Fruit fly (Drosophila melanogaster) whole organism, pupa: Measurements from ENCODE around the gene CG11426.

Source experiments
- CG10348 ChIP-seq: fragments of 200-800 bp; sonication (Bioruptor generic); IDR thresholded peaks from 2 replicates; pipeline ENCODE4 v1.3.6; 2022; ENCODE audit warnings: missing biosample characterization, missing genetic modification characterization
- CG12605 ChIP-seq: fragments of 200-800 bp; sonication (Bioruptor generic); IDR thresholded peaks from 2 replicates; pipeline ENCODE4 v1.3.6; 2022; ENCODE audit warnings: missing biosample characterization, missing genetic modification characterization
- CG13204 ChIP-seq: fragments of 200-800 bp; sonication (Bioruptor generic); optimal IDR thresholded peaks from 2 replicates; lab custom pipeline; 2018; ENCODE audit warnings: missing biosample characterization, mild to moderate bottlenecking, missing genetic modification characterization, moderate library complexity
- CG14655 ChIP-seq: fragments of 200-800 bp; sonication (Bioruptor generic); optimal IDR thresholded peaks from 3 replicates; lab custom pipeline; 2017; ENCODE audit warnings: mild to moderate bottlenecking, missing biosample characterization, missing genetic modification reagents, missing genetic modification characterization
- CG15710 ChIP-seq: fragments of 200-800 bp; sonication (Bioruptor generic); optimal IDR thresholded peaks from 2 replicates; lab custom pipeline; 2018; ENCODE audit warnings: missing biosample characterization, mild to moderate bottlenecking, missing genetic modification characterization, moderate library complexity
- CG17806 ChIP-seq: fragments of 200-800 bp; sonication (Bioruptor generic); optimal IDR thresholded peaks from 2 replicates; lab custom pipeline; 2018; ENCODE audit warnings: missing biosample characterization, mild to moderate bottlenecking, missing genetic modification characterization, moderate library complexity
- CG32121 ChIP-seq: fragments of 200-800 bp; sonication (Bioruptor generic); IDR thresholded peaks from 2 replicates; pipeline ENCODE4 v1.3.6; 2022; ENCODE audit warnings: missing biosample characterization, missing genetic modification characterization
- CG34367 ChIP-seq: fragments of 200-800 bp; sonication (Bioruptor generic); optimal IDR thresholded peaks from 2 replicates; lab custom pipeline; 2018; ENCODE audit warnings: missing biosample characterization, mild to moderate bottlenecking, missing genetic modification characterization
- CG4496 ChIP-seq: fragments of 200-800 bp; sonication (Bioruptor generic); IDR thresholded peaks from 3 replicates; pipeline ENCODE4 v1.3.6; 2022; ENCODE audit warnings: missing biosample characterization, missing genetic modification characterization
- CG8159 ChIP-seq: fragments of 200-800 bp; sonication (Bioruptor generic); optimal IDR thresholded peaks from 3 replicates; lab custom pipeline; 2018; ENCODE audit warnings: missing biosample characterization, mild to moderate bottlenecking, missing genetic modification characterization, moderate library complexity
- CG8301 ChIP-seq: fragments of 200-800 bp; sonication (Bioruptor generic); optimal IDR thresholded peaks from 2 replicates; lab custom pipeline; 2018; ENCODE audit warnings: missing biosample characterization, mild to moderate bottlenecking, missing genetic modification characterization
- CG9948 ChIP-seq: fragments of 200-800 bp; sonication (Bioruptor generic); optimal IDR thresholded peaks from 2 replicates; lab custom pipeline; 2018; ENCODE audit warnings: missing biosample characterization, mild to moderate bottlenecking, missing genetic modification characterization, moderate library complexity
- D1 ChIP-seq: fragments of 200-800 bp; sonication (Bioruptor generic); optimal IDR thresholded peaks from 2 replicates; lab custom pipeline; 2018; ENCODE audit warnings: missing biosample characterization, mild to moderate bottlenecking, missing genetic modification characterization, moderate library complexity
- EcR ChIP-seq: fragments of 200-800 bp; sonication (Bioruptor generic); optimal IDR thresholded peaks from 3 replicates; lab custom pipeline; 2019; ENCODE audit warnings: missing biosample characterization, missing genetic modification characterization, mild to moderate bottlenecking, moderate library complexity, missing genetic modification reagents
- Ets98B ChIP-seq: fragments of 200-800 bp; sonication (Bioruptor generic); IDR thresholded peaks from 2 replicates; pipeline ENCODE4 v1.3.6; 2022; ENCODE audit warnings: missing biosample characterization, missing genetic modification characterization
- Pif1A ChIP-seq: fragments of 200-800 bp; sonication (Bioruptor generic); optimal IDR thresholded peaks from 3 replicates; lab custom pipeline; 2016; ENCODE audit warnings: missing biosample characterization, missing genetic modification characterization
- Pif1B ChIP-seq: fragments of 200-800 bp; sonication (Bioruptor generic); optimal IDR thresholded peaks from 3 replicates; lab custom pipeline; 2016; ENCODE audit warnings: missing biosample characterization, missing genetic modification characterization
- Snoo ChIP-seq: fragments of 200-800 bp; sonication (Bioruptor generic); optimal IDR thresholded peaks from 3 replicates; lab custom pipeline; 2017; ENCODE audit warnings: missing biosample characterization, mild to moderate bottlenecking, missing genetic modification characterization, inconsistent platforms
- fd96Ca ChIP-seq: fragments of 200-800 bp; sonication (Bioruptor generic); IDR thresholded peaks from 3 replicates; pipeline ENCODE4 v1.3.6; 2022; ENCODE audit warnings: missing biosample characterization, missing genetic modification characterization
- gl ChIP-seq: fragments of 200-800 bp; sonication (Bioruptor generic); optimal IDR thresholded peaks from 2 replicates; lab custom pipeline; 2018; ENCODE audit warnings: missing biosample characterization, mild to moderate bottlenecking, missing genetic modification characterization
- rn ChIP-seq: fragments of 200-800 bp; sonication (Bioruptor generic); IDR thresholded peaks from 2 replicates; pipeline ENCODE4 v1.3.6; 2022; ENCODE audit warnings: missing biosample characterization, missing genetic modification characterization

CG11426 gene

DNA sequence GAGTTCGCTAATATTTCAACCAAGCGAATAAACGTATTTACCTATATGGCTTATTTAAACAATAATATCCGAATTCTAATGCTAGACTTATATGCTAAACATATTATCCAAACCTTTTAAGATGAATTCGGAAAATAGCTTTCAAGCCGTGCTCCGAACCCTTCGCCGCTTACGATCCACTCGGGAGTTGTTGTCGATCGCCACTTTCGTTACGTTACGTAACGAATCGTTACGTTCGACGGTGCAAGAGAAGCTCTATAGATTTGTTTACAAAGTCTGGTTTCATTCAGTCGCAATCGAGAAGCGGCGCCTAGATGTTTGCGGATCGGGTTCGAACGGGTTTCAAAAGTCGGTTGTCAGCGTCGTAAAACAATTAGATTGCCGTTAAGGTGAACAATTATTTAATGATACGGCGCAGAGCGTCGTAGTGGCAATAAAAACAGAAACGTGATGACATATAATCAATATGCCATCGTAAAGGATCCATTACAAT, at the start of gene CG11426:
CG11426 (plus strand) TSS at position 258 of the 493 bp plus-strand sequence.
- TF ChIP-seq CG8301 = no peak
- TF ChIP-seq CG13204 (GFP tag; lab: Kevin White, UChicago) = no peak
- no peak for TF ChIP-seq CG17806 (tag; lab: Kevin White, UChicago)

DNA sequence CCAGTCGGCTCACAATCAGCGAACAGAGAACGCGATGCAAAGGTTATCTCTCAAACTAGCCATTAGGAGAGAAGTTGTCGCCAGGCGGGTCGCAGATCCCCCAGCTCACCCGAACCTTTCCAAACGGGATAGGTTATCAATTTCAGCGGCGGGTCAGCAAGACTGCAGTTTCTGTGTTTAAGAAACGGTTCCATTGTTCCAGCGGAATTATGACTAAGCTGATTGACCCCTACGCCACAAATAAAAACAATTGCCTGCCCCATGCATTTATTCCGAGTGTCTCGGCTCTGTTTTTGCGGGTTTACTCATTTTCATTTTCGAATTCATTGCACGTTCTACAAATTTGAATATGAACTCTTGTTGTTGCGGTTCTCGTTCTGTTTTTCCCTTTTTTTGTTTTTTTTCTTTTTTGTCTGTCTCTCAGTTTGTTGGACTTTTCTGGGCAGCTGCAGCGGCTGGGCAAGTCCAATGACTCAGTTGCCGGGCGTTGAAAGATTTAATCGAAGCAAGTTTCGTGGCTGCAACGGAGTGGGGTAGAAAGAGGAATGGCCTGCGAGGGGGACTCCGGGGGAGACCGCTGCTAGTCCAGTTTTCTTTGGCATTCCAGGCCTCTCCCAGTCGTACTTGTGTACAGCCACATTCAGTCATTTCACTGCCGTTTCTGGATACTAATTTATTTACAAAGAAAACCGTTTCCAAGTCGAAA, 49.6 kb upstream of the CG11426 start:
- TF ChIP-seq fd96Ca (GFP tag; lab: Robert Waterston, UW) = peak; percentile 11; the same call in 1 of the 3 replicates
- no peak for TF ChIP-seq CG32121 (GFP tag; lab: Robert Waterston, UW)
- TF ChIP-seq EcR (GFP tag; lab: Kevin White, UChicago) = peak; percentile 96
- no peak for TF ChIP-seq D1 (tag; lab: Kevin White, UChicago)
- no peak; the same call in 1 of the 2 replicates for TF ChIP-seq Ets98B (GFP tag; lab: Robert Waterston, UW)
- TF ChIP-seq CG17806 (tag; lab: Kevin White, UChicago) = no peak
- TF ChIP-seq CG9948 (tag; lab: Kevin White, UChicago) = no peak
- no peak for TF ChIP-seq Snoo (tag; lab: Kevin White, UChicago)
- peak; percentile 5 for TF ChIP-seq Pif1A (GFP tag; lab: Kevin White, UChicago)
- TF ChIP-seq rn (GFP tag; lab: Robert Waterston, UW) = no peak
- TF ChIP-seq CG13204 (GFP tag; lab: Kevin White, UChicago) = peak; percentile 84
- TF ChIP-seq Pif1B (GFP tag; lab: Kevin White, UChicago) = peak; percentile 24
- peak; percentile 50; the same call in 1 of the 3 replicates for TF ChIP-seq CG4496 (GFP tag; lab: Robert Waterston, UW)
- peak; percentile 35 for TF ChIP-seq CG8159 (tag; lab: Kevin White, UChicago)
- TF ChIP-seq CG10348 (GFP tag; lab: Robert Waterston, UW) = no peak
- TF ChIP-seq CG34367 = peak; percentile 26
- no peak for TF ChIP-seq CG14655 (GFP tag; lab: Kevin White, UChicago)
- TF ChIP-seq CG8301 = no peak
- TF ChIP-seq gl (tag; lab: Kevin White, UChicago) = peak; percentile 32
- TF ChIP-seq CG15710 (tag; lab: Kevin White, UChicago) = peak; percentile 53
- peak; percentile 41 for TF ChIP-seq CG12605 (GFP tag; lab: Robert Waterston, UW)

DNA sequence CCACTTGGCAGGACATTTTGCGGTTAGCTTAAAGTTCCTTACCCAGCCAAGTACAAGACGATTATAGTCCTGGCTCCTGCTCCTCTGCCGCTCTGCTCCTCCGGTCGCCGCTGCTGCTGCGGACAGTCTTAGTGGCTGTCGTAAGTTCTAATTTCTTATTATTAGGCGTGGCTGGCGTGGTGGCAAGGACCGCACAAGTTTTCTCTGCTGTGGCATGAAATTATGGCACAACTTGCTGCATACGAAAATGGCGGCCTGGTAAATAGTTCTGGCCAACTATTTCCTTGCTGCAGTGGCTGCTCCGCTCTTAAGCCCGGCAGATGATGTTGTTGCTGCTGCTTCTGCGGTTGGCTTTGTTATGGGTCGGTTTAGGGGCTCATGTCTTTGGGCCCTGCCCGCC, 45.6 kb upstream of the CG11426 start:
- TF ChIP-seq fd96Ca (GFP tag; lab: Robert Waterston, UW) (no peak), CG32121 (GFP tag; lab: Robert Waterston, UW) (no peak)

DNA sequence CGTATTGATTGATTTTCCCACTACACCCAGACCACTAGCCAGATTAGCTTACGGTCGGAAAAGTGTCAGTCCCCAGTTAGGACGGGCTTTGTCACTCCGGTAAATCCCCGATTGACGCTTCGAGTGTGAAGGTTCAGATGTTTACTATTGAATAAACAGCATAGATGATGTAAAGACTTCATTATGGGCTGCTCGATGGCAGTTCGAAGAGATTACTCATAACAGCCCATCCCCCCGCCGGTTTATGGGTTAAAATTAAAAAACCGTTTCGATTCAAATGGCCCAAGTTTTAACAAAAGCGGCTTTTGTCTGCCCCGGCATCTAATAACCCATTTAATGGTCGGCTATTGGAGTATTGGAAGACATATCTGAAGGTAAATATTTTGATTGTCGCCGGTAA, 33.2 kb upstream of the CG11426 start:
- TF ChIP-seq CG15710 (tag; lab: Kevin White, UChicago) = no peak
- TF ChIP-seq CG34367 = no peak
- no peak for TF ChIP-seq gl (tag; lab: Kevin White, UChicago)
- no peak for TF ChIP-seq CG8159 (tag; lab: Kevin White, UChicago)
- TF ChIP-seq CG17806 (tag; lab: Kevin White, UChicago) = no peak
- TF ChIP-seq rn (GFP tag; lab: Robert Waterston, UW) = no peak
- no peak for TF ChIP-seq CG9948 (tag; lab: Kevin White, UChicago)
- TF ChIP-seq CG8301 = no peak
- no peak for TF ChIP-seq fd96Ca (GFP tag; lab: Robert Waterston, UW)
- no peak for TF ChIP-seq Pif1A (GFP tag; lab: Kevin White, UChicago)
- no peak for TF ChIP-seq D1 (tag; lab: Kevin White, UChicago)
- TF ChIP-seq Snoo (tag; lab: Kevin White, UChicago) = no peak
- TF ChIP-seq CG14655 (GFP tag; lab: Kevin White, UChicago) = no peak

DNA sequence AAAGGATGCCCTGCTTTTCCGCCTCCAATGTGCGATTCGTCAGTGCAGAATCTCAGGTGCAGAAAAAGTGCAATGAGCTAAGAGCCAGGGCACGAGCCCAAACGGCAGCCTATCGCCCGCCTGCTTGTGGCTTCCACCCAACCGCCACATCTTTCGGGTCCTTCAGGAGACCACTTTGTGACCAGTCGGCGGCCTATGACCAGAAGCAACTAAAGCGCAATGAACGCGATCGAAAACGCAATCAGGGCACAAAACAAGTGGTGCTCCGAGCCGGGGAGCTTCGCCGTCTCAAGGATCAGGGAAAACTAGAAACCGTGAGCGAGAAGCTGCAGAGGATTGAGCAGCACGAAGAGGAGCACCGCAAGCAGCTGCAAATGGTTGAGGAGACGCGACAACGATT, 16.0 kb upstream of the CG11426 start, which contains the start of gene CG11449:
CG11449 (plus strand) TSS at position 6 of the 400 bp plus-strand sequence.
- no peak for TF ChIP-seq Ets98B (GFP tag; lab: Robert Waterston, UW)
- no peak for TF ChIP-seq D1 (tag; lab: Kevin White, UChicago)
- no peak for TF ChIP-seq CG15710 (tag; lab: Kevin White, UChicago)
- TF ChIP-seq CG8301 = no peak
- TF ChIP-seq gl (tag; lab: Kevin White, UChicago) = no peak
- TF ChIP-seq Pif1A (GFP tag; lab: Kevin White, UChicago) = no peak
- TF ChIP-seq CG32121 (GFP tag; lab: Robert Waterston, UW) = no peak
- TF ChIP-seq Pif1B (GFP tag; lab: Kevin White, UChicago) = no peak
- TF ChIP-seq CG10348 (GFP tag; lab: Robert Waterston, UW) = no peak
- TF ChIP-seq CG34367 = no peak
- no peak for TF ChIP-seq EcR (GFP tag; lab: Kevin White, UChicago)
- TF ChIP-seq CG9948 (tag; lab: Kevin White, UChicago) = no peak
- no peak for TF ChIP-seq CG13204 (GFP tag; lab: Kevin White, UChicago)
- TF ChIP-seq CG8159 (tag; lab: Kevin White, UChicago) = no peak
- no peak for TF ChIP-seq rn (GFP tag; lab: Robert Waterston, UW)
- no peak for TF ChIP-seq CG17806 (tag; lab: Kevin White, UChicago)
- TF ChIP-seq, all 21 proteins: peak for 0
